Fruit fly (Drosophila melanogaster) whole organism: ENCODE data around the gene ppk22.

Experiments
- CG8478 ChIP-seq: fragments of >200 bp; optimal IDR thresholded peaks from 2 replicates; lab custom pipeline; 2018; ENCODE audit warnings: inconsistent platforms
- pan ChIP-seq: fragments of >200 bp; optimal IDR thresholded peaks from 2 replicates; lab custom pipeline; 2017
- usp ChIP-seq: fragments of >200 bp; optimal IDR thresholded peaks from 2 replicates; lab custom pipeline; 2017; ENCODE audit warnings: missing biosample characterization, missing genetic modification characterization, mixed read lengths

dm6 chr3R:24833652-24834051 lies 25.9 kb downstream of the ppk22 start, which contains the start of gene sosie:
- TF ChIP-seq usp (GFP tag; lab: Kevin White, UChicago) (no peak), pan (lab: Kevin White, UChicago) (no peak), CG8478 (lab: Kevin White, UChicago) (no peak)
